Fruit fly (Drosophila melanogaster) whole organism, embryonic: ENCODE results near the gene TwdlO.

Experiments
- CG10543 ChIP-seq: fragments of 200-800 bp; sonication (Bioruptor generic); optimal IDR thresholded peaks from 3 replicates; lab custom pipeline; 2017; ENCODE audit warnings: missing biosample characterization, mild to moderate bottlenecking, missing genetic modification characterization, moderate library complexity
- CG11695 ChIP-seq: fragments of 200-800 bp; sonication (Bioruptor generic); IDR thresholded peaks from 3 replicates; pipeline ENCODE4 v1.3.6; 2022; ENCODE audit warnings: missing biosample characterization, missing genetic modification characterization
- CG12744 ChIP-seq: fragments of 200-800 bp; sonication (Bioruptor generic); optimal IDR thresholded peaks from 2 replicates; lab custom pipeline; 2016; ENCODE audit warnings: missing biosample characterization, missing genetic modification characterization
- CG13123 ChIP-seq: fragments of 200-800 bp; sonication (Bioruptor generic); optimal IDR thresholded peaks from 2 replicates; lab custom pipeline; 2016; ENCODE audit warnings: missing biosample characterization, missing genetic modification characterization
- CG13296 ChIP-seq: fragments of 200-800 bp; sonication (Bioruptor generic); optimal IDR thresholded peaks from 3 replicates; lab custom pipeline; 2018; ENCODE audit warnings: missing biosample characterization, mild to moderate bottlenecking, missing genetic modification characterization
- CG13775 ChIP-seq: fragments of 200-800 bp; sonication (Bioruptor generic); optimal IDR thresholded peaks from 3 replicates; lab custom pipeline; 2017; ENCODE audit warnings: missing biosample characterization, mild to moderate bottlenecking, missing genetic modification characterization
- CG17829 ChIP-seq: fragments of 200-800 bp; optimal IDR thresholded peaks from 2 replicates; lab custom pipeline; 2019; ENCODE audit warnings: missing biosample characterization, mild to moderate bottlenecking, missing genetic modification characterization, moderate library complexity
- CG2116 ChIP-seq: fragments of 200-800 bp; sonication (Bioruptor generic); optimal IDR thresholded peaks from 3 replicates; lab custom pipeline; 2018; ENCODE audit warnings: missing biosample characterization, mild to moderate bottlenecking, missing genetic modification characterization
- CG3281 ChIP-seq: fragments of 200-800 bp; sonication (Bioruptor generic); optimal IDR thresholded peaks from 3 replicates; lab custom pipeline; 2017; ENCODE audit warnings: missing biosample characterization, mild to moderate bottlenecking, missing genetic modification characterization
- CG34422 ChIP-seq: fragments of 200-800 bp; sonication (Bioruptor generic); IDR thresholded peaks from 3 replicates; pipeline ENCODE4 v1.3.6; 2022; ENCODE audit warnings: missing biosample characterization, missing genetic modification characterization
- CG7745 ChIP-seq: fragments of 200-800 bp; sonication (Bioruptor generic); optimal IDR thresholded peaks from 2 replicates; lab custom pipeline; 2018; ENCODE audit warnings: missing biosample characterization, mild to moderate bottlenecking, missing genetic modification characterization, moderate library complexity
- CG7839 ChIP-seq: fragments of 200-800 bp; sonication (Bioruptor generic); optimal IDR thresholded peaks from 3 replicates; lab custom pipeline; 2018; ENCODE audit warnings: missing biosample characterization, mild to moderate bottlenecking, missing genetic modification characterization, moderate library complexity
- CG7928 ChIP-seq: fragments of 200-800 bp; sonication (Bioruptor generic); optimal IDR thresholded peaks from 2 replicates; lab custom pipeline; 2017; ENCODE audit warnings: missing biosample characterization, mild to moderate bottlenecking, missing genetic modification characterization
- CG9727 ChIP-seq: fragments of 200-800 bp; sonication (Bioruptor generic); optimal IDR thresholded peaks from 3 replicates; lab custom pipeline; 2017; ENCODE audit warnings: missing biosample characterization, mild to moderate bottlenecking, missing genetic modification characterization
- CG9817 ChIP-seq: fragments of 200-800 bp; sonication (Bioruptor generic); optimal IDR thresholded peaks from 2 replicates; lab custom pipeline; 2018; ENCODE audit warnings: missing biosample characterization, mild to moderate bottlenecking, missing genetic modification characterization, moderate library complexity
- Dad ChIP-seq: fragments of 200-800 bp; sonication (Bioruptor generic); optimal IDR thresholded peaks from 3 replicates; lab custom pipeline; 2016; ENCODE audit warnings: missing biosample characterization, missing genetic modification characterization
- Dbx ChIP-seq: fragments of 200-800 bp; sonication (Bioruptor generic); IDR thresholded peaks from 3 replicates; pipeline ENCODE4 v1.3.6; 2022; ENCODE audit warnings: missing biosample characterization, missing genetic modification characterization
- Dref ChIP-seq: fragments of 200-800 bp; sonication (Bioruptor generic); IDR thresholded peaks from 2 replicates; pipeline ENCODE4 v1.3.6; 2022; ENCODE audit warnings: missing biosample characterization, missing genetic modification characterization
- Ets65A ChIP-seq: fragments of 200-800 bp; sonication (Bioruptor generic); peaks from one replicate; lab custom pipeline; 2016; ENCODE audit warnings: missing biosample characterization, missing genetic modification characterization
- Fer3 ChIP-seq: fragments of 200-800 bp; sonication (Bioruptor generic); optimal IDR thresholded peaks from 2 replicates; lab custom pipeline; 2018; ENCODE audit warnings: missing biosample characterization, mild to moderate bottlenecking, missing genetic modification characterization, moderate library complexity
- HHEX ChIP-seq: fragments of 200-800 bp; sonication (Bioruptor generic); optimal IDR thresholded peaks from 3 replicates; lab custom pipeline; 2017; ENCODE audit warnings: missing biosample characterization, mild to moderate bottlenecking, missing genetic modification characterization, missing genetic modification reagents
- HLH3B ChIP-seq: fragments of 200-800 bp; sonication (Bioruptor generic); IDR thresholded peaks from 2 replicates; pipeline ENCODE4 v1.3.6; 2022; ENCODE audit warnings: missing biosample characterization, missing genetic modification characterization
- Hand ChIP-seq: fragments of 200-800 bp; sonication (Bioruptor generic); optimal IDR thresholded peaks from 2 replicates; lab custom pipeline; 2017; ENCODE audit warnings: mild to moderate bottlenecking, missing biosample characterization, missing genetic modification reagents, missing genetic modification characterization
- Hmr ChIP-seq: fragments of 200-800 bp; sonication (Bioruptor generic); optimal IDR thresholded peaks from 3 replicates; lab custom pipeline; 2017; ENCODE audit warnings: mild to moderate bottlenecking, missing biosample characterization, missing genetic modification reagents, missing genetic modification characterization
- Med ChIP-seq: fragments of 200-800 bp; sonication (Bioruptor generic); peaks from one replicate; lab custom pipeline; 2016; ENCODE audit warnings: missing biosample characterization, missing genetic modification characterization, mild to moderate bottlenecking, inconsistent platforms, moderate library complexity
- Meics ChIP-seq: fragments of 200-800 bp; sonication (Bioruptor generic); optimal IDR thresholded peaks from 2 replicates; lab custom pipeline; 2017; ENCODE audit warnings: missing biosample characterization, mild to moderate bottlenecking, missing genetic modification characterization
- Oaz ChIP-seq: fragments of 200-800 bp; sonication (Bioruptor generic); IDR thresholded peaks from 2 replicates; pipeline ENCODE4 v1.3.6; 2022; ENCODE audit warnings: missing biosample characterization, missing genetic modification characterization
- Spps ChIP-seq: fragments of 200-800 bp; sonication (Bioruptor generic); optimal IDR thresholded peaks from 2 replicates; lab custom pipeline; 2018; ENCODE audit warnings: missing biosample characterization, mild to moderate bottlenecking, missing genetic modification characterization
- Stat92E ChIP-seq, 3 experiments: fragments of >200 bp in 2 of 3; fragments of 200-800 bp in 1 of 3; sonication (Bioruptor generic) in 1 of 3; optimal IDR thresholded peaks; 2 replicates each; lab custom pipeline; 2017 to 2019; ENCODE audit warnings: missing biosample characterization in 3 of 3, missing genetic modification characterization in 3 of 3, mild to moderate bottlenecking in 1 of 3, moderate library complexity in 1 of 3
- abd-A ChIP-seq: fragments of 200-800 bp; sonication (Bioruptor generic); optimal IDR thresholded peaks from 3 replicates; lab custom pipeline; 2019; ENCODE audit warnings: missing biosample characterization, mild to moderate bottlenecking, missing genetic modification characterization, moderate library complexity
- bowl ChIP-seq: fragments of 200-800 bp; sonication (Bioruptor generic); IDR thresholded peaks from 2 replicates; pipeline ENCODE4 v1.3.6; 2022; ENCODE audit warnings: missing biosample characterization, missing genetic modification characterization
- ci ChIP-seq: fragments of 200-800 bp; sonication (Bioruptor generic); IDR thresholded peaks from 3 replicates; pipeline ENCODE4 v1.3.6; 2022; ENCODE audit warnings: missing biosample characterization, missing genetic modification characterization
- dimm ChIP-seq: fragments of 200-800 bp; sonication (Bioruptor generic); IDR thresholded peaks from 2 replicates; pipeline ENCODE4 v1.3.6; 2022; ENCODE audit warnings: missing biosample characterization, missing genetic modification characterization
- dmrt99B ChIP-seq: fragments of 200-800 bp; sonication (Bioruptor generic); optimal IDR thresholded peaks from 2 replicates; lab custom pipeline; 2018; ENCODE audit warnings: missing biosample characterization, mild to moderate bottlenecking, missing genetic modification characterization, moderate library complexity
- dysf ChIP-seq: fragments of 200-800 bp; sonication (Bioruptor generic); IDR thresholded peaks from 3 replicates; pipeline ENCODE4 v1.3.6; 2022; ENCODE audit warnings: missing biosample characterization, missing genetic modification characterization
- esg ChIP-seq: fragments of 200-800 bp; sonication (Bioruptor generic); conservative IDR thresholded peaks from 2 replicates; pipeline ENCODE4 v1.3.6; 2022; ENCODE audit warnings: missing biosample characterization, missing genetic modification characterization
- fru ChIP-seq: fragments of >200 bp; optimal IDR thresholded peaks from 2 replicates; lab custom pipeline; 2017
- gem ChIP-seq: fragments of 200-800 bp; sonication (Bioruptor generic); optimal IDR thresholded peaks from 2 replicates; lab custom pipeline; 2019; ENCODE audit warnings: missing biosample characterization, mild to moderate bottlenecking, missing genetic modification characterization, moderate library complexity
- gfzf ChIP-seq: fragments of 200-800 bp; sonication (Bioruptor generic); optimal IDR thresholded peaks from 2 replicates; lab custom pipeline; 2016; ENCODE audit warnings: missing biosample characterization, mild to moderate bottlenecking, missing genetic modification characterization, moderate library complexity
- gro ChIP-seq: fragments of 200-800 bp; sonication (Bioruptor generic); optimal IDR thresholded peaks from 2 replicates; lab custom pipeline; 2016; ENCODE audit warnings: missing biosample characterization, missing genetic modification characterization
- lab ChIP-seq: fragments of 200-800 bp; sonication (Bioruptor generic); optimal IDR thresholded peaks from 3 replicates; lab custom pipeline; 2017; ENCODE audit warnings: missing biosample characterization, missing genetic modification characterization, mild to moderate bottlenecking, moderate library complexity, missing genetic modification reagents
- mirr ChIP-seq: fragments of 200-800 bp; sonication (Bioruptor generic); optimal IDR thresholded peaks from 3 replicates; lab custom pipeline; 2018; ENCODE audit warnings: missing biosample characterization, mild to moderate bottlenecking, missing genetic modification characterization
- nmo ChIP-seq: fragments of 200-800 bp; sonication (Bioruptor generic); optimal IDR thresholded peaks from 2 replicates; lab custom pipeline; 2018; ENCODE audit warnings: missing biosample characterization, mild to moderate bottlenecking, missing genetic modification characterization, moderate library complexity
- prd ChIP-seq, 3 experiments: fragments of >200 bp in 2 of 3; fragments of 200-800 bp in 1 of 3; sonication (Bioruptor generic) in 1 of 3; optimal IDR thresholded peaks in 2 of 3; IDR thresholded peaks in 1 of 3; 2 replicates in 2 of 3; 3 replicates in 1 of 3; pipeline versions ENCODE4 v1.3.6 to Lab custom; 2017 to 2022; ENCODE audit warnings: missing biosample characterization in 1 of 3, missing genetic modification characterization in 1 of 3
- scrt ChIP-seq: fragments of 200-800 bp; sonication (Bioruptor generic); optimal IDR thresholded peaks from 2 replicates; lab custom pipeline; 2018; ENCODE audit warnings: missing biosample characterization, mild to moderate bottlenecking, missing genetic modification characterization, moderate library complexity
- sens ChIP-seq: fragments of 200-800 bp; sonication (Bioruptor generic); peaks from one replicate; lab custom pipeline; 2016; ENCODE audit warnings: missing biosample characterization, missing genetic modification characterization
- stwl ChIP-seq: fragments of 200-800 bp; sonication (Bioruptor generic); optimal IDR thresholded peaks from 3 replicates; lab custom pipeline; 2018; ENCODE audit warnings: missing biosample characterization, mild to moderate bottlenecking, missing genetic modification characterization, moderate library complexity
- yki ChIP-seq: fragments of >200 bp; optimal IDR thresholded peaks from 3 replicates; lab custom pipeline; 2018

The TwdlO gene

dm6 chr3R:26626638-26627037, at the start of gene TwdlO:
Gene TwdlO (minus strand): TSS chr3R:26626738.
- TF ChIP-seq CG7745 (no peak), Ets65A (GFP tag; lab: Kevin White, UChicago) (peak; percentile 77)

- TF ChIP-seq sens (GFP tag; lab: Kevin White, UChicago) (peak; percentile 68), CG9817 (tag; lab: Kevin White, UChicago) (peak; percentile 6), ci (GFP tag; lab: Robert Waterston, UW) (no peak), scrt (GFP tag; lab: Kevin White, UChicago) (peak; percentile 24), CG7839 (tag; lab: Kevin White, UChicago) (peak; percentile 39), Oaz (no peak), gem (tag; lab: Kevin White, UChicago) (peak; percentile 41), dimm (GFP tag; lab: Robert Waterston, UW) (no peak), CG13123 (no peak), Med (peak; percentile 80), Stat92E (GFP tag; optimal IDR thresholded peaks at IDR 0.05; lab: Kevin White, UChicago) (no peak), gfzf (GFP tag; lab: Kevin White, UChicago) (no peak), dysf (GFP tag; lab: Robert Waterston, UW) (no peak), HHEX (GFP tag; lab: Kevin White, UChicago) (peak; percentile 12), CG17829 (tag; lab: Kevin White, UChicago) (no peak), gro (GFP tag; lab: Kevin White, UChicago) (peak; percentile 3), Hmr (GFP tag; lab: Kevin White, UChicago) (peak; percentile 53), CG10543 (GFP tag; lab: Kevin White, UChicago) (peak; percentile 14), Dbx (0 out of 3 replicates have a peak, but pooled peaks have one; percentile 30), nmo (GFP tag; lab: Kevin White, UChicago) (peak; percentile 16), stwl (tag; lab: Kevin White, UChicago) (no peak), CG2116 (GFP tag; lab: Kevin White, UChicago) (no peak), CG11695 (GFP tag; lab: Robert Waterston, UW) (no peak), mirr (GFP tag; lab: Kevin White, UChicago) (peak; percentile 37), Fer3 (tag; lab: Kevin White, UChicago) (peak; percentile 13), Hand (GFP tag; lab: Kevin White, UChicago) (peak; percentile 27), Dad (GFP tag; lab: Kevin White, UChicago) (no peak), CG12744 (GFP tag; lab: Kevin White, UChicago) (no peak), CG13296 (GFP tag; lab: Kevin White, UChicago) (peak; percentile 18), CG34422 (GFP tag; lab: Robert Waterston, UW) (no peak), fru (lab: Kevin White, UChicago) (no peak), Meics (GFP tag; lab: Kevin White, UChicago) (peak; percentile 59), abd-A (peak; percentile 63), esg (GFP tag; lab: Robert Waterston, UW) (no peak), CG9727 (GFP tag; lab: Kevin White, UChicago) (no peak), Spps (no peak), yki (lab: Kevin White, UChicago) (no peak), HLH3B (no peak), lab (peak; percentile 60), CG13775 (GFP tag; lab: Kevin White, UChicago) (no peak), Dref (GFP tag; lab: Robert Waterston, UW) (no peak), prd (optimal IDR thresholded peaks at IDR 0.05; lab: Kevin White, UChicago) (no peak), prd (GFP tag; IDR thresholded peaks at IDR 0.05; lab: Robert Waterston, UW) (no peak), bowl (GFP tag; lab: Robert Waterston, UW) (no peak), CG3281 (peak; percentile 53), Ets65A (GFP tag; lab: Kevin White, UChicago) (peak; percentile 59), dmrt99B (tag; lab: Kevin White, UChicago) (peak; percentile 37), CG7928 (GFP tag; lab: Kevin White, UChicago) (no peak)
These were observed 45.1 kb upstream of the TwdlO start for dm6 chr3R:26671525-26672132.
